Worm (Caenorhabditis elegans): ENCODE results near the gene F29B9.5.

DNA sequence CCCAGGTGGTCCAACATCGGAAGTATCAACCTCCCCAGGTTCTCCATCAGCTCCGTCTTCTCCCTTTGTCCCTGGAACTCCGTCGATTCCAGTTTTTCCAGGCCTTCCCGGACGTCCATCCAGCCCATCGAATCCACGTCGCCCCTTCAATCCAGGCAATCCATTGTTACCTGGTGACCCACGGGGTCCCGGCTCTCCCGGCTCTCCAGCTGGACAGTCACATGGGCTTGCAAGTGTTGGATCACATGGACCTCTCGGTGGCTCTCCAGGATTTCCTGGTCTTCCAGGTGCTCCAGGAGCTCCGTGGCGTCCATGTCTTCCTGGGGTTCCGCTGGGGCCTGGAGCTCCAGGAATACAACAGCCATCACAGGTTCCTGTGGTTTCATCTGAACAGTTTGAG is 43.6 kb upstream of the F29B9.5 start:
- no peak for TF ChIP-seq lin-11 (tag; optimal IDR thresholded peaks at IDR 0.05)
- TF ChIP-seq lin-13 (GFP tag; optimal IDR thresholded peaks at IDR 0.05) = no peak
- no peak for TF ChIP-seq nhr-10 (tag; optimal IDR thresholded peaks at IDR 0.05)
- no peak for TF ChIP-seq unc-62 (GFP tag; optimal IDR thresholded peaks at IDR 0.05)
- no peak for TF ChIP-seq sma-9 (GFP tag; optimal IDR thresholded peaks at IDR 0.05)
- TF ChIP-seq sma-9 (tag; optimal IDR thresholded peaks at IDR 0.05) = no peak
- TF ChIP-seq ztf-4 (tag; optimal IDR thresholded peaks at IDR 0.05) = no peak
- TF ChIP-seq sma-3 (GFP tag; optimal IDR thresholded peaks at IDR 0.05) = no peak
- TF ChIP-seq fos-1 (tag; optimal IDR thresholded peaks at IDR 0.05) = no peak
- no peak for TF ChIP-seq elt-3 (tag; optimal IDR thresholded peaks at IDR 0.05)
- TF ChIP-seq crh-2 (tag; optimal IDR thresholded peaks at IDR 0.05) = no peak
- TF ChIP-seq blmp-1 (tag; optimal IDR thresholded peaks at IDR 0.05; ENCODE audit: insufficient read depth) = no peak
- TF ChIP-seq ztf-11 (tag; optimal IDR thresholded peaks at IDR 0.05) = no peak
- no peak for TF ChIP-seq ama-1 (optimal IDR thresholded peaks at IDR 0.05)

Data from whole organism, L2 larva.